Worm (Caenorhabditis elegans): ENCODE measurements around the gene F46B3.8.

DNA sequence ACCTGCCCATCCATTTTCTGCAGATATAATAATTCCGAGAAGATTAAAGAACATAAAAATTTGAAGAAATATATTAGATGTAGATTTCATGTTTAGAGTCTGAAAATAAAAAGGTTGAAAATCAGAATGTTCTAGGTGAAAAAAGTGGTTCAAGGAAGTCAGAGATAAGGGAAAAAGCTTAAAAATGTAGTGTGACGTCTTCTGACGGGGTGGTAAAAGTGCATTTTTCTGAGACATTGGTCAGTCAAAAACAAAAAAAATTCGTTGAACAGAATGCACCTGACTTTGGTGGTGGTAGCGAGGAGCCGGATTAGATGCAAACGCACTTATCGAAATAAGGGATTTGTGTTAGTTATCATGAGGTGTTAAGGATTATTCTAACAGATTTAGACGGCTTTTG lies 16.3 kb downstream of the F46B3.8 start, which contains the start of gene F46B3.23:
- no peak for TF ChIP-seq him-1 (tag; optimal IDR thresholded peaks at IDR 0.05)
- TF ChIP-seq dao-5 (tag; optimal IDR thresholded peaks at IDR 0.05): no peak
